Fruit fly (Drosophila melanogaster) Kc167 (cell line): ENCODE results near the gene Doa.

ENCODE experiments used
- Myc ChIP-seq: fragments of >200 bp; optimal IDR thresholded peaks from 2 replicates; lab custom pipeline; 2017; ENCODE audit warnings: missing external identifiers
- Sin3A ChIP-seq: fragments of >200 bp; optimal IDR thresholded peaks from 2 replicates; lab custom pipeline; 2018; ENCODE audit warnings: missing external identifiers
- h ChIP-seq: fragments of >200 bp; optimal IDR thresholded peaks from 3 replicates; lab custom pipeline; 2018; ENCODE audit warnings: missing external identifiers
- insv ChIP-seq: fragments of >200 bp; optimal IDR thresholded peaks from 3 replicates; lab custom pipeline; 2018; ENCODE audit warnings: missing external identifiers
- psq ChIP-seq: fragments of >200 bp; optimal IDR thresholded peaks from 2 replicates; lab custom pipeline; 2017; ENCODE audit warnings: missing external identifiers
- ttk ChIP-seq: sonication (Bioruptor generic); optimal IDR thresholded peaks from 2 replicates; lab custom pipeline; 2017; ENCODE audit warnings: missing external identifiers

Gene Doa

dm6 chr3R:28887559-28888432 is at the start of gene Doa, which contains the start of gene CG33203:
Gene Doa, plus strand, starts transcription at chr3R:28888073.
Gene CG33203, minus strand, starts transcription at chr3R:28887709.
- TF ChIP-seq psq (lab: Kevin White, UChicago) (no peak), insv (lab: Kevin White, UChicago) (no peak), Myc (no peak)

dm6 chr3R:28840620-28841019 is 47.3 kb upstream of the Doa start:
- TF ChIP-seq insv (lab: Kevin White, UChicago), result no peak
- no peak for TF ChIP-seq Sin3A (lab: Kevin White, UChicago)
- TF ChIP-seq h, result no peak
- TF ChIP-seq psq (lab: Kevin White, UChicago), result no peak
- TF ChIP-seq Myc, result no peak
- no peak for TF ChIP-seq ttk

- TF ChIP-seq Sin3A (lab: Kevin White, UChicago) (no peak), insv (lab: Kevin White, UChicago) (no peak), Myc (no peak), psq (lab: Kevin White, UChicago) (no peak), ttk (no peak), h (no peak)
Observed at dm6 chr3R:28841968-28842367, 45.9 kb upstream of the Doa start.

- TF ChIP-seq Sin3A (lab: Kevin White, UChicago), result no peak
- TF ChIP-seq ttk, result no peak
Observed at dm6 chr3R:28842431-28842830, 45.4 kb upstream of the Doa start.

- TF ChIP-seq insv (lab: Kevin White, UChicago) (no peak), ttk (no peak), psq (lab: Kevin White, UChicago) (no peak), Myc (no peak), Sin3A (lab: Kevin White, UChicago) (no peak), h (no peak)
Observed at dm6 chr3R:28843776-28844610, 43.9 kb upstream of the Doa start.

- TF ChIP-seq ttk (no peak), Sin3A (lab: Kevin White, UChicago) (no peak), Myc (no peak), psq (lab: Kevin White, UChicago) (no peak)
Observed at dm6 chr3R:28844611-28845376, 43.1 kb upstream of the Doa start, which contains the start of the genes Apc and spg. Gene Apc, minus strand, starts transcription at chr3R:28844748. Gene spg, plus strand, starts transcription at chr3R:28845270.

- no peak for TF ChIP-seq psq (lab: Kevin White, UChicago)
- TF ChIP-seq h, result no peak
- no peak for TF ChIP-seq ttk
- TF ChIP-seq Sin3A (lab: Kevin White, UChicago), result no peak
- TF ChIP-seq Myc, result no peak
- TF ChIP-seq insv (lab: Kevin White, UChicago), result no peak
Observed at dm6 chr3R:28845377-28845876, 42.4 kb upstream of the Doa start.

- no peak for TF ChIP-seq Myc
- TF ChIP-seq psq (lab: Kevin White, UChicago), result no peak
- TF ChIP-seq insv (lab: Kevin White, UChicago), result no peak
- TF ChIP-seq h, result no peak
- TF ChIP-seq ttk, result no peak
- no peak for TF ChIP-seq Sin3A (lab: Kevin White, UChicago)
Observed at dm6 chr3R:28845981-28846380, 41.9 kb upstream of the Doa start.

dm6 chr3R:28846877-28847529 is 40.9 kb upstream of the Doa start:
- no peak for TF ChIP-seq h
- no peak for TF ChIP-seq Myc
- no peak for TF ChIP-seq ttk
- no peak for TF ChIP-seq psq (lab: Kevin White, UChicago)
- no peak for TF ChIP-seq Sin3A (lab: Kevin White, UChicago)
- no peak for TF ChIP-seq insv (lab: Kevin White, UChicago)

- TF ChIP-seq Myc (no peak), psq (lab: Kevin White, UChicago) (no peak), ttk (no peak), Sin3A (lab: Kevin White, UChicago) (no peak), h (no peak)
Observed at dm6 chr3R:28847547-28848316, 40.1 kb upstream of the Doa start.
